Fruit fly (Drosophila melanogaster): Measurements from ENCODE around the gene tkv.

tkv gene

dm6 chr2L:5270215-5271071 lies 741 bp downstream of the tkv start (continued):
- TF ChIP-seq hth (optimal IDR thresholded peaks at IDR 0.05) (no peak), tx (GFP tag; optimal IDR thresholded peaks at IDR 0.05) (no peak), PHDP (tag; optimal IDR thresholded peaks at IDR 0.05) (peak; percentile 3), CG6175 (GFP tag; IDR thresholded peaks at IDR 0.05) (no peak), CG31365 (tag; optimal IDR thresholded peaks at IDR 0.05) (no peak), Drgx (GFP tag; IDR thresholded peaks at IDR 0.05) (no peak), dan (GFP tag; IDR thresholded peaks at IDR 0.05) (no peak), Atf6 (GFP tag; IDR thresholded peaks at IDR 0.05) (no peak), NC2α (GFP tag; optimal IDR thresholded peaks at IDR 0.05) (no peak), CG3726 (GFP tag; IDR thresholded peaks at IDR 0.05) (no peak), pho (GFP tag; optimal IDR thresholded peaks at IDR 0.05) (no peak), CG11696 (GFP tag; IDR thresholded peaks at IDR 0.05) (no peak), unc-4 (GFP tag; IDR thresholded peaks at IDR 0.05; ENCODE audit: partially characterized antibody) (no peak), NfI (GFP tag; optimal IDR thresholded peaks at IDR 0.05) (no peak), CG7745 (tag; optimal IDR thresholded peaks at IDR 0.05) (no peak), CoRest (tag; optimal IDR thresholded peaks at IDR 0.05) (no peak), CG4282 (GFP tag; optimal IDR thresholded peaks at IDR 0.05) (no peak), Hr78 (GFP tag; optimal IDR thresholded peaks at IDR 0.05) (no peak), CG7357 (GFP tag; IDR thresholded peaks at IDR 0.05) (no peak), Sin3A (optimal IDR thresholded peaks at IDR 0.05) (no peak), CG8944 (GFP tag; optimal IDR thresholded peaks at IDR 0.05) (no peak), Lhr (GFP tag; optimal IDR thresholded peaks at IDR 0.05) (no peak), pzg (GFP tag; optimal IDR thresholded peaks at IDR 0.05) (no peak), CG43689 (GFP tag; IDR thresholded peaks at IDR 0.05) (no peak), repo (GFP tag; optimal IDR thresholded peaks at IDR 0.05) (no peak), Taf1 (GFP tag; IDR thresholded peaks at IDR 0.05) (no peak), ken (GFP tag; IDR thresholded peaks at IDR 0.05) (no peak), Doc2 (GFP tag; IDR thresholded peaks at IDR 0.05) (no peak), CG5180 (GFP tag; optimal IDR thresholded peaks at IDR 0.05) (peak; percentile 42), CG17328 (GFP tag; IDR thresholded peaks at IDR 0.05) (no peak), CG33213 (GFP tag; optimal IDR thresholded peaks at IDR 0.05) (no peak), stwl (tag; optimal IDR thresholded peaks at IDR 0.05) (peak; percentile 24), cwo (GFP tag; optimal IDR thresholded peaks at IDR 0.05) (no peak), ato (GFP tag; IDR thresholded peaks at IDR 0.05; ENCODE audit: partially characterized antibody) (no peak), br (optimal IDR thresholded peaks at IDR 0.05) (no peak), CG32532 (GFP tag; IDR thresholded peaks at IDR 0.05) (no peak), tll (GFP tag; optimal IDR thresholded peaks at IDR 0.05) (no peak), MBD-R2 (GFP tag; IDR thresholded peaks at IDR 0.05) (no peak), hkb (optimal IDR thresholded peaks at IDR 0.05) (no peak), hkb (GFP tag; IDR thresholded peaks at IDR 0.05) (no peak), CG34376 (GFP tag; optimal IDR thresholded peaks at IDR 0.05) (no peak), sens-2 (GFP tag; IDR thresholded peaks at IDR 0.05) (no peak), CG13624 (GFP tag; optimal IDR thresholded peaks at IDR 0.05) (no peak), CG8290 (GFP tag; optimal IDR thresholded peaks at IDR 0.05) (no peak), CG8290 (tag; optimal IDR thresholded peaks at IDR 0.05) (no peak), Oli (tag; optimal IDR thresholded peaks at IDR 0.05) (no peak), CG4617 (GFP tag; optimal IDR thresholded peaks at IDR 0.05; ENCODE audit: borderline replicate concordance) (no peak), sens (GFP tag) (peak; percentile 83), CG2199 (GFP tag; IDR thresholded peaks at IDR 0.05) (peak; percentile 90), Eip74EF (GFP tag; optimal IDR thresholded peaks at IDR 0.05) (peak in 1 of 2 experiments; percentile 4), CG17359 (tag; optimal IDR thresholded peaks at IDR 0.05) (peak; percentile 3)
